Fruit fly (Drosophila melanogaster) whole organism, embryonic: ENCODE data around the gene CG5386.
A peak's percentile ranks its signal among the peaks of the same experiment; 100 is the strongest.

Source experiments
- Atf6 ChIP-seq: fragments of 200-800 bp; sonication (Bioruptor generic); IDR thresholded peaks from 2 replicates; pipeline ENCODE4 v1.3.6; 2022; ENCODE audit warnings: missing biosample characterization, missing genetic modification characterization
- CG10274 ChIP-seq: fragments of 200-800 bp; sonication (Bioruptor generic); optimal IDR thresholded peaks from 3 replicates; lab custom pipeline; 2017; ENCODE audit warnings: missing biosample characterization, mild to moderate bottlenecking, missing genetic modification characterization
- CG10431 ChIP-seq: fragments of 200-800 bp; sonication (Bioruptor generic); optimal IDR thresholded peaks from 3 replicates; lab custom pipeline; 2018; ENCODE audit warnings: missing biosample characterization, mild to moderate bottlenecking, missing genetic modification characterization
- CG12104 ChIP-seq: fragments of 200-800 bp; sonication (Bioruptor generic); optimal IDR thresholded peaks from 3 replicates; lab custom pipeline; 2016; ENCODE audit warnings: missing biosample characterization, missing genetic modification characterization
- CG12155 ChIP-seq: fragments of 200-800 bp; sonication (Bioruptor generic); optimal IDR thresholded peaks from 3 replicates; lab custom pipeline; 2016; ENCODE audit warnings: missing biosample characterization, missing genetic modification characterization
- CG12391 ChIP-seq: fragments of 200-800 bp; sonication (Bioruptor generic); optimal IDR thresholded peaks from 3 replicates; lab custom pipeline; 2018; ENCODE audit warnings: missing biosample characterization, mild to moderate bottlenecking, missing genetic modification characterization, moderate library complexity
- CG18764 ChIP-seq: fragments of 200-800 bp; sonication (Bioruptor generic); optimal IDR thresholded peaks from 3 replicates; lab custom pipeline; 2016; ENCODE audit warnings: missing biosample characterization, missing genetic modification characterization
- CG32772 ChIP-seq: fragments of 200-800 bp; sonication (Bioruptor generic); IDR thresholded peaks from 2 replicates; pipeline ENCODE4 v1.3.6; 2022; ENCODE audit warnings: missing biosample characterization, missing genetic modification characterization
- CG3281 ChIP-seq: fragments of 200-800 bp; sonication (Bioruptor generic); optimal IDR thresholded peaks from 3 replicates; lab custom pipeline; 2017; ENCODE audit warnings: missing biosample characterization, mild to moderate bottlenecking, missing genetic modification characterization
- CG34224 ChIP-seq: fragments of 200-800 bp; sonication (Bioruptor generic); IDR thresholded peaks from 3 replicates; pipeline ENCODE4 v1.3.6; 2022; ENCODE audit warnings: missing biosample characterization, missing genetic modification characterization; ENCODE audit not compliant: partially characterized antibody
- CG3726 ChIP-seq: fragments of 200-800 bp; sonication (Bioruptor generic); IDR thresholded peaks from 3 replicates; pipeline ENCODE4, ENCODE4 v1.3.6; 2022; ENCODE audit warnings: missing biosample characterization, missing genetic modification characterization
- CG4820 ChIP-seq: fragments of 200-800 bp; sonication (Bioruptor generic); optimal IDR thresholded peaks from 3 replicates; lab custom pipeline; 2016; ENCODE audit warnings: missing biosample characterization, missing genetic modification characterization
- CG6683 ChIP-seq: fragments of 200-800 bp; sonication (Bioruptor generic); optimal IDR thresholded peaks from 2 replicates; lab custom pipeline; 2017; ENCODE audit warnings: missing biosample characterization, mild to moderate bottlenecking, missing genetic modification characterization, missing genetic modification reagents
- CG7357 ChIP-seq: fragments of 200-800 bp; sonication (Bioruptor generic); IDR thresholded peaks from 3 replicates; pipeline ENCODE4 v1.3.6; 2022; ENCODE audit warnings: missing biosample characterization, missing genetic modification characterization
- CG7372 ChIP-seq: fragments of 200-800 bp; sonication (Bioruptor generic); IDR thresholded peaks from 2 replicates; pipeline ENCODE4 v1.3.6; 2022; ENCODE audit warnings: missing biosample characterization, missing genetic modification characterization
- CG7556 ChIP-seq: fragments of 200-800 bp; sonication (Bioruptor generic); optimal IDR thresholded peaks from 2 replicates; lab custom pipeline; 2017; ENCODE audit warnings: missing biosample characterization, mild to moderate bottlenecking, missing genetic modification characterization
- CG9727 ChIP-seq: fragments of 200-800 bp; sonication (Bioruptor generic); optimal IDR thresholded peaks from 3 replicates; lab custom pipeline; 2017; ENCODE audit warnings: missing biosample characterization, mild to moderate bottlenecking, missing genetic modification characterization
- Doc3 ChIP-seq: fragments of 200-800 bp; sonication (Bioruptor generic); IDR thresholded peaks from 3 replicates; pipeline ENCODE4 v1.3.6; 2022; ENCODE audit warnings: missing biosample characterization, missing genetic modification characterization; ENCODE audit not compliant: partially characterized antibody
- Drgx ChIP-seq: fragments of 200-800 bp; sonication (Bioruptor generic); IDR thresholded peaks from 2 replicates; pipeline ENCODE4 v1.3.6; 2022; ENCODE audit warnings: missing biosample characterization, missing genetic modification characterization
- Elba2 ChIP-seq: fragments of 200-800 bp; sonication (Bioruptor generic); optimal IDR thresholded peaks from 3 replicates; lab custom pipeline; 2016; ENCODE audit warnings: missing biosample characterization, missing genetic modification characterization
- Ets65A ChIP-seq: fragments of 200-800 bp; sonication (Bioruptor generic); peaks from one replicate; lab custom pipeline; 2016; ENCODE audit warnings: missing biosample characterization, missing genetic modification characterization
- Fer3 ChIP-seq: fragments of 200-800 bp; sonication (Bioruptor generic); optimal IDR thresholded peaks from 2 replicates; lab custom pipeline; 2018; ENCODE audit warnings: missing biosample characterization, mild to moderate bottlenecking, missing genetic modification characterization, moderate library complexity
- HLHmδ ChIP-seq: fragments of 200-800 bp; sonication (Bioruptor generic); optimal IDR thresholded peaks from 2 replicates; lab custom pipeline; 2018; ENCODE audit warnings: missing biosample characterization, mild to moderate bottlenecking, missing genetic modification characterization, moderate library complexity
- Hey ChIP-seq: fragments of 200-800 bp; sonication (Bioruptor generic); optimal IDR thresholded peaks from 3 replicates; lab custom pipeline; 2018; ENCODE audit warnings: missing biosample characterization, mild to moderate bottlenecking, missing genetic modification characterization
- Max ChIP-seq: fragments of 200-800 bp; sonication (Bioruptor generic); optimal IDR thresholded peaks from 2 replicates; lab custom pipeline; 2016; ENCODE audit warnings: missing biosample characterization, mild to moderate bottlenecking, missing genetic modification characterization
- Mes4 ChIP-seq: fragments of 200-800 bp; sonication (Bioruptor generic); optimal IDR thresholded peaks from 2 replicates; lab custom pipeline; 2016; ENCODE audit warnings: missing biosample characterization, missing genetic modification characterization
- Optix ChIP-seq: fragments of 200-800 bp; sonication (Bioruptor generic); IDR thresholded peaks from 3 replicates; pipeline ENCODE4 v1.3.6; 2022; ENCODE audit warnings: missing biosample characterization, missing genetic modification characterization
- Ptx1 ChIP-seq: fragments of 200-800 bp; sonication (Bioruptor generic); IDR thresholded peaks from 2 replicates; pipeline ENCODE4 v1.3.6; 2022; ENCODE audit warnings: missing biosample characterization, missing genetic modification characterization
- Scr ChIP-seq: fragments of 200-800 bp; sonication (Bioruptor generic); IDR thresholded peaks from 2 replicates; pipeline ENCODE4 v1.3.6; 2022; ENCODE audit warnings: missing biosample characterization, missing genetic modification characterization; ENCODE audit not compliant: partially characterized antibody
- Usf ChIP-seq: fragments of 200-800 bp; sonication (Bioruptor generic); optimal IDR thresholded peaks from 2 replicates; lab custom pipeline; 2017; ENCODE audit warnings: missing genotype, missing biosample characterization, missing genetic modification characterization
- Xbp1 ChIP-seq: fragments of 200-800 bp; sonication (Bioruptor generic); optimal IDR thresholded peaks from 3 replicates; lab custom pipeline; 2016; ENCODE audit warnings: missing biosample characterization, mild to moderate bottlenecking, missing genetic modification characterization
- bbx ChIP-seq: fragments of 200-800 bp; sonication (Bioruptor generic); IDR thresholded peaks from 2 replicates; pipeline ENCODE4 v1.3.6; 2022; ENCODE audit warnings: missing biosample characterization, missing genetic modification characterization; ENCODE audit not compliant: partially characterized antibody
- cato ChIP-seq: fragments of 200-800 bp; sonication (Bioruptor generic); optimal IDR thresholded peaks from 2 replicates; lab custom pipeline; 2016; ENCODE audit warnings: missing biosample characterization, missing genetic modification characterization, borderline replicate concordance
- da ChIP-seq: fragments of 200-800 bp; sonication (Bioruptor generic); optimal IDR thresholded peaks from 2 replicates; lab custom pipeline; 2016; ENCODE audit warnings: missing biosample characterization, missing genetic modification characterization
- disco-r ChIP-seq: fragments of 200-800 bp; sonication (Bioruptor generic); optimal IDR thresholded peaks from 2 replicates; lab custom pipeline; 2016; ENCODE audit warnings: missing biosample characterization, missing genetic modification characterization
- dpn ChIP-seq, 2 experiments: fragments of 200-800 bp; sonication (Bioruptor generic); optimal IDR thresholded peaks; 3 replicates each; lab custom pipeline; 2016; ENCODE audit warnings: missing biosample characterization in 2 of 2, missing genetic modification characterization in 2 of 2
- ems ChIP-seq: fragments of 200-800 bp; sonication (Bioruptor generic); optimal IDR thresholded peaks from 3 replicates; lab custom pipeline; 2016; ENCODE audit warnings: missing biosample characterization, missing genetic modification characterization
- grn ChIP-seq: fragments of 200-800 bp; sonication (Bioruptor generic); optimal IDR thresholded peaks from 3 replicates; lab custom pipeline; 2017; ENCODE audit warnings: missing biosample characterization, missing genetic modification characterization
- hth ChIP-seq: fragments of >200 bp; optimal IDR thresholded peaks from 2 replicates; lab custom pipeline; 2017; ENCODE audit warnings: inconsistent platforms
- jigr1 ChIP-seq: fragments of 200-800 bp; sonication (Bioruptor generic); IDR thresholded peaks from 3 replicates; pipeline ENCODE4 v1.3.6; 2022; ENCODE audit warnings: missing biosample characterization, missing genetic modification characterization
- lmd ChIP-seq: fragments of 200-800 bp; sonication (Bioruptor generic); IDR thresholded peaks from 2 replicates; pipeline ENCODE4 v1.3.6; 2022; ENCODE audit warnings: missing biosample characterization, missing genetic modification characterization
- lola ChIP-seq, 3 experiments: fragments of >200 bp in 2 of 3; fragments of 200-800 bp in 1 of 3; sonication (Bioruptor generic) in 1 of 3; optimal IDR thresholded peaks; 2 replicates each; lab custom pipeline; 2017 to 2019; ENCODE audit warnings: missing biosample characterization in 3 of 3, missing genetic modification characterization in 3 of 3, mild to moderate bottlenecking in 1 of 3, moderate library complexity in 1 of 3
- nerfin-2 ChIP-seq: fragments of 200-800 bp; sonication (Bioruptor generic); IDR thresholded peaks from 2 replicates; pipeline ENCODE4 v1.3.6; 2022; ENCODE audit warnings: missing biosample characterization, missing genetic modification characterization; ENCODE audit not compliant: partially characterized antibody
- p53 ChIP-seq: fragments of 200-800 bp; sonication (Bioruptor generic); optimal IDR thresholded peaks from 2 replicates; lab custom pipeline; 2016; ENCODE audit warnings: missing biosample characterization, missing genetic modification characterization
- pho ChIP-seq: fragments of 200-800 bp; sonication (Bioruptor generic); optimal IDR thresholded peaks from 2 replicates; lab custom pipeline; 2016; ENCODE audit warnings: missing biosample characterization, missing genetic modification characterization
- prd ChIP-seq, 3 experiments: fragments of >200 bp in 2 of 3; fragments of 200-800 bp in 1 of 3; sonication (Bioruptor generic) in 1 of 3; optimal IDR thresholded peaks in 2 of 3; IDR thresholded peaks in 1 of 3; 2 replicates in 2 of 3; 3 replicates in 1 of 3; pipeline versions ENCODE4 v1.3.6 to Lab custom; 2017 to 2022; ENCODE audit warnings: missing biosample characterization in 1 of 3, missing genetic modification characterization in 1 of 3
- sc ChIP-seq, 3 experiments: fragments of >200 bp in 2 of 3; fragments of 200-800 bp in 1 of 3; sonication (Bioruptor generic) in 1 of 3; optimal IDR thresholded peaks; 2 replicates in 2 of 3; 3 replicates in 1 of 3; lab custom pipeline; 2017; ENCODE audit warnings: mild to moderate bottlenecking in 1 of 3, missing biosample characterization in 1 of 3, missing genetic modification characterization in 1 of 3, missing genetic modification reagents in 1 of 3
- sim ChIP-seq: fragments of 200-800 bp; sonication (Bioruptor generic); IDR thresholded peaks from 2 replicates; pipeline ENCODE4 v1.3.6; 2022; ENCODE audit warnings: missing biosample characterization, missing genetic modification characterization
- sima ChIP-seq: fragments of 200-800 bp; sonication (Bioruptor generic); optimal IDR thresholded peaks from 2 replicates; lab custom pipeline; 2016; ENCODE audit warnings: missing biosample characterization, missing genetic modification characterization
- toy ChIP-seq: fragments of 200-800 bp; sonication (Bioruptor generic); IDR thresholded peaks from 2 replicates; pipeline ENCODE4 v1.3.6; 2022; ENCODE audit warnings: missing biosample characterization, missing genetic modification characterization

Gene CG5386

DNA sequence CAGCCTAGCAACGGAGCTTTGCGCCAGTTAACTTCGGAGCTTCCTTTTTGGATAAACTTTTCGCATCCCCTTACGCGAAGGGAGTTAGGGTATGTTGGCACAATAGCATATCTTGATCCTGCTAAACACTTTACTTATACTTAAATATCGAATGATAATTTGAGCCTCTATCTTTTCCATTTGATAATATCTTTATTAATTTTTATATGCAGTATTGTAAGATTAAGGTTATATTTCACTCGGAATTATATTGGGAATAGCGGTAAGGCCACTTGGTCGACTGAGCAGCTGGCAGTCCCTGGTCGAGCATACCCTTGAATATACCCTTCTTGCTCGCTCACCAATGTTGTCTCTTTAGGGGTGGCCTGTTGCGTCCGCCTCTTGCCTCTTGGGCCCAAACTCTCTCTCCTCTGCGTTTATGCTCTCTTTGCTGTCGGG lies 26.7 kb upstream of the CG5386 start (continued):
- TF ChIP-seq CG12391 (tag; lab: Kevin White, UChicago): peak; percentile 62
- TF ChIP-seq CG18764 (GFP tag; lab: Kevin White, UChicago): peak; percentile 5
- no peak for TF ChIP-seq CG10431 (GFP tag; lab: Kevin White, UChicago)
- peak; percentile 80 for TF ChIP-seq CG7556
- TF ChIP-seq Elba2 (GFP tag; lab: Kevin White, UChicago): no peak
- TF ChIP-seq CG6683 (GFP tag; lab: Kevin White, UChicago): peak; percentile 39
- peak; percentile 63; the same call in 1 of the 3 replicates for TF ChIP-seq Optix (GFP tag; lab: Robert Waterston, UW)
- peak; percentile 56 for TF ChIP-seq Xbp1 (GFP tag; lab: Kevin White, UChicago)
- TF ChIP-seq Hey (tag; lab: Kevin White, UChicago): no peak
- TF ChIP-seq Fer3 (tag; lab: Kevin White, UChicago): peak; percentile 55
- TF ChIP-seq jigr1 (GFP tag; lab: Robert Waterston, UW): peak; percentile 60; the same call in 1 of the 3 replicates
- TF ChIP-seq cato: no peak
- no peak for TF ChIP-seq ems (GFP tag; lab: Kevin White, UChicago)
- TF ChIP-seq hth (lab: Kevin White, UChicago): no peak
- peak; percentile 62 for TF ChIP-seq Drgx (GFP tag; lab: Robert Waterston, UW)
- TF ChIP-seq prd (optimal IDR thresholded peaks at IDR 0.05; lab: Kevin White, UChicago): no peak
- TF ChIP-seq prd (GFP tag; IDR thresholded peaks at IDR 0.05; lab: Robert Waterston, UW): peak; percentile 78
- peak; percentile 69 for TF ChIP-seq CG3281 (GFP tag; lab: Kevin White, UChicago)
- no peak for TF ChIP-seq bbx (GFP tag; lab: Robert Waterston, UW)
- peak; percentile 56 for TF ChIP-seq CG7372
- no peak for TF ChIP-seq nerfin-2
- peak; percentile 58 for TF ChIP-seq CG32772 (GFP tag; lab: Robert Waterston, UW)
- peak; percentile 47 to 78 for TF ChIP-seq dpn (GFP tag; optimal IDR thresholded peaks at IDR 0.05; lab: Kevin White, UChicago)
- TF ChIP-seq Max (GFP tag; lab: Kevin White, UChicago): no peak
- TF ChIP-seq Ptx1 (GFP tag; lab: Robert Waterston, UW): peak; percentile 82
- TF ChIP-seq disco-r (GFP tag; lab: Kevin White, UChicago): no peak
- no peak for TF ChIP-seq CG10274 (GFP tag; lab: Kevin White, UChicago)
- TF ChIP-seq da: no peak
- peak; percentile 19 for TF ChIP-seq pho (GFP tag; lab: Kevin White, UChicago)
- no peak for TF ChIP-seq CG4820
- TF ChIP-seq toy (GFP tag; lab: Robert Waterston, UW): 0 out of 2 replicates have a peak, but pooled peaks have one; percentile 51
- peak; percentile 44 for TF ChIP-seq CG12155
- no peak for TF ChIP-seq sima
- TF ChIP-seq CG7357 (GFP tag; lab: Robert Waterston, UW): peak; percentile 45; the same call in 1 of the 3 replicates
- no peak for TF ChIP-seq Mes4
- TF ChIP-seq Ets65A: peak; percentile 87
- peak; percentile 91 for TF ChIP-seq Atf6 (GFP tag; lab: Robert Waterston, UW)
- peak in 1 of 3 experiments; percentile 23 for TF ChIP-seq lola (GFP tag; optimal IDR thresholded peaks at IDR 0.05; lab: Kevin White, UChicago)
- no peak for TF ChIP-seq sc (optimal IDR thresholded peaks at IDR 0.05; lab: Kevin White, UChicago)
- TF ChIP-seq sc (GFP tag; optimal IDR thresholded peaks at IDR 0.05; lab: Kevin White, UChicago): peak; percentile 17
- TF ChIP-seq Usf (GFP tag; lab: Kevin White, UChicago): no peak
- no peak for TF ChIP-seq sim
- TF ChIP-seq CG9727 (GFP tag; lab: Kevin White, UChicago): peak; percentile 74
- TF ChIP-seq Doc3: no peak
- no peak for TF ChIP-seq grn (GFP tag; lab: Kevin White, UChicago)
- no peak for TF ChIP-seq HLHmδ
- TF ChIP-seq lmd (GFP tag; lab: Robert Waterston, UW): peak; percentile 78
- no peak for TF ChIP-seq Scr (GFP tag; lab: Robert Waterston, UW)
- TF ChIP-seq p53 (GFP tag; lab: Kevin White, UChicago): no peak
- TF ChIP-seq CG3726 (GFP tag; lab: Robert Waterston, UW): peak; percentile 69; the same call in 2 of the 3 replicates
- TF ChIP-seq CG34224: no peak
- peak; percentile 40 for TF ChIP-seq CG12104 (GFP tag; lab: Kevin White, UChicago)
